Fruit fly (Drosophila melanogaster) Kc167 (cell line): ENCODE measurements around the gene CG3198.

Experiments used
- Myc ChIP-seq: fragments of >200 bp; optimal IDR thresholded peaks from 2 replicates; lab custom pipeline; 2017; ENCODE audit warnings: missing external identifiers
- Sin3A ChIP-seq: fragments of >200 bp; optimal IDR thresholded peaks from 2 replicates; lab custom pipeline; 2018; ENCODE audit warnings: missing external identifiers
- h ChIP-seq: fragments of >200 bp; optimal IDR thresholded peaks from 3 replicates; lab custom pipeline; 2018; ENCODE audit warnings: missing external identifiers
- insv ChIP-seq: fragments of >200 bp; optimal IDR thresholded peaks from 3 replicates; lab custom pipeline; 2018; ENCODE audit warnings: missing external identifiers
- psq ChIP-seq: fragments of >200 bp; optimal IDR thresholded peaks from 2 replicates; lab custom pipeline; 2017; ENCODE audit warnings: missing external identifiers
- ttk ChIP-seq: sonication (Bioruptor generic); optimal IDR thresholded peaks from 2 replicates; lab custom pipeline; 2017; ENCODE audit warnings: missing external identifiers

CG3198 gene

DNA sequence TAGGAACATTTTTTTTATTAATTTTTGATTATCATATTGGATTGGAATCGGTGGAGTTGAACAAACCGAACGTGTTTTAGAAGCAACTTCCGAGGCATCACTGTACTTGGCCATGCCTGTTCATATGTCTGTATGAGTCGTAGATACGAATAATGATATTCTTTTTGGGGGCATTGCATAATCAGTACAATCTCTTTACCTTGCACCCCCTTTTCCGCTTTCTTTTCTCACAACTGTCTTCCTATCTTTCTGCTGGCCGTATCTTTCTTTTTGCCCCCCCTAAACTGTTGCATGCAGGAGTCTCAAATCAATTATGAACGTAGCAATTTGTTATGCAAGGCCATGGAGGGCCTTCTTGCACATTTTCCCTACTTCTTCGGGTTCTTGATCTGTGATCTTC, 32.1 kb upstream of the CG3198 start:
- TF ChIP-seq ttk: no peak
- TF ChIP-seq psq (lab: Kevin White, UChicago): no peak
- no peak for TF ChIP-seq insv (lab: Kevin White, UChicago)
- no peak for TF ChIP-seq Sin3A (lab: Kevin White, UChicago)
- TF ChIP-seq Myc: no peak
- no peak for TF ChIP-seq h (lab: Kevin White, UChicago)

DNA sequence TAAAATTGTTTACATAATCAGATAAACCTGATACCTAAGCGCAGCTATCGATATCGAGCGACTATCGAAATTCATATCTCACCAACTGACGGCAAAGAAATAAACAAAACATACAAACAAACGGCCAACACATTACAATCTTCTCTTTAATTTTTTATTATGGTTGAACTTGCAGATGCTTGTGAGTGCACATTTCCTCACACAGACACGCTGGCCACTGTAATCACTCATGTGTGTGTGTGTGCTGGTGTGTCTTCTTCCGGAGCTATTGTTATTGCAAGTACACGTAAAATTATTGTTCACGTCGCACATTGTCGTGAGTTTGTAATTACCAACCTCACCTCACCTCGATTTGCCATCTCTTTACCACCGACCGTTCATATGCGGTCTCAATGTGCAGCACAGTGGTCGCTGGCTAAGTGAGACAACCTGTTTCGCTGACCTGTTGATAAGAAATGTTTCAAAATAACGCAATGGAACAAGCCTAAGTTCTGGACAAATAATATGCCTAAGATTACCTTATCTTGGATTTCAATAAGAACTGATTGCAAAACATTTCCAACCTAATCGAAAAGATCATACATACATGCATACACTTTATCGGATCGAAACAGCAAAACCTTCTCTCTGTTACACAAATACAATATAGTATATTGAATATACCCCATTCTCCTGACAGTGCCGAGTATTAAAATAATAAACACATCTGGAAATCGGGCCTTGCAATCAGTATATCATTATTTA, 31.5 kb upstream of the CG3198 start:
- TF ChIP-seq psq (lab: Kevin White, UChicago): no peak
- no peak for TF ChIP-seq Myc

DNA sequence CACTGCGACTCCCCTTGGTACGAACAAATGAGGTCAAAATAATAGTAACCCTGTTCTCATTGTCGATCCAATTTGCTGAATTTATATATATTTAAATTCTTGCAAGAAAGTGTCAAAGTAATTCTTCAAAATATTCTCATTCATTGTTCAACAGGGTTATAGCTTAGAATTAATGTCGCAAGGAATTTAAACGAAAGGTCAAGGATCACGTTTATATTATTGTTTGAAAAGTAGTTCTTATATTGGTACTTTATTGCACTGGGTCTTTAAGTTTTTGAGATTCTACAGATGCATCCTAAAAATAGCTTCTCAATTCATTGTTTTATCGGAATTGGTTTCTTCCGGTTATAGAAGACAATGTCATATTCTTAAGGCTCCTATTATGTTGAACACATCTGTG, 30.2 kb upstream of the CG3198 start:
- TF ChIP-seq Sin3A (lab: Kevin White, UChicago) (no peak), ttk (no peak), insv (lab: Kevin White, UChicago) (no peak), Myc (no peak), psq (lab: Kevin White, UChicago) (no peak), h (lab: Kevin White, UChicago) (no peak)

DNA sequence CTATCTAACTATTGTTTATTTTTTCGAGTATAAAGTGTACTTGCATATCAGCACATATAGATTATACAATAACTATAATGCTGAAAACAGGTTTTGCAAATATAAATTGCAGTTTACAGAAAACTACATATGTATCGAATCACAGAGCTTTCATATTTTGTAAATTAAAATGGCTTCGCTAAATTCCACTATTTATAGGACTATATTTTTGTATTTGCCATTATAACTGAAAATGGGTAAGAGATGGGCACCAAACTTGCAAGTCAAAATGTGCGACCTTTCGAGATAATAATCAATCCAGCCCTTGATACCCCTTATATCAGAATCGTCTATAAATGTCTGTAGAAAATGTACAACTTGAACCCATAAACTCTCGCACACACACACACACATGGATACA, 29.5 kb upstream of the CG3198 start:
- TF ChIP-seq insv (lab: Kevin White, UChicago) (no peak), ttk (no peak), psq (lab: Kevin White, UChicago) (no peak), Sin3A (lab: Kevin White, UChicago) (no peak), h (lab: Kevin White, UChicago) (no peak), Myc (no peak)

DNA sequence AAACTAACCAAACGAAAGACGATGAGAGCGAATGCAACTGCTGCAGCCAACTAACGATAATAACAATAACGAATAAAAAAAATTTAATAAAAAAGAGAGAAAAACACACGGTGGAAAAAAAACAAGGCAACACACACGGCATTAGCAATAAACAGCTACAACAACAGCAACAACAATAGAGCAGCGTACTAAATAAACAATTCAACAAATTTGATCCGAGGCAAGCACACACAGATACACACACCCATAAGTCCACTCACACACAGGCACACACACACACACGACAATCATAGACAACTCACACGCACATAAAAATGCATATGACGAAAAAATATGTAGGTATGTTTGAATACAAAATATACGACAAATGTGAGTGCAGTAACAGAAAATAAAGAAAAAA, 28.8 kb upstream of the CG3198 start:
- TF ChIP-seq Myc: no peak
- TF ChIP-seq h (lab: Kevin White, UChicago): no peak
- TF ChIP-seq psq (lab: Kevin White, UChicago): no peak
- TF ChIP-seq ttk: no peak
- TF ChIP-seq insv (lab: Kevin White, UChicago): no peak
- no peak for TF ChIP-seq Sin3A (lab: Kevin White, UChicago)

DNA sequence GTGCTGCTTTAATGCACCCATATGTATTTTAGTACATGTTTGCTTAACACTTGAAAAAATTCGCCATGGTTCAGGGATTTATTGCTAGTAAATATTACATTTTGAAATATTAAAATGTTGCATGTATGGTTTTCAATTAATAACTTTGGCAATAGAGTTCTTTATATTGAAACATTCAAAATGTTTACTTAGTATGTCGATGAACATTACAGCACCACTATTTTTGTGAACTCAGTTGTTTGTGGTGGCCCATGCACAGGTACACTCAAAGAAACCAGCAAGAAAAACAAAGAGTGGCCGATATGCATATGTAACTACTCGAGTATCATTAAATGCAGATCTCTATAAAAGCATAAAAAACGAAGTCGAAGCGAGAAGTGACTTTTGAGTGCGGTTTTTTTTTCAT, 28.3 kb upstream of the CG3198 start:
- no peak for TF ChIP-seq Myc
- no peak for TF ChIP-seq Sin3A (lab: Kevin White, UChicago)
- TF ChIP-seq ttk: no peak
- TF ChIP-seq insv (lab: Kevin White, UChicago): no peak
- no peak for TF ChIP-seq psq (lab: Kevin White, UChicago)
- no peak for TF ChIP-seq h (lab: Kevin White, UChicago)

DNA sequence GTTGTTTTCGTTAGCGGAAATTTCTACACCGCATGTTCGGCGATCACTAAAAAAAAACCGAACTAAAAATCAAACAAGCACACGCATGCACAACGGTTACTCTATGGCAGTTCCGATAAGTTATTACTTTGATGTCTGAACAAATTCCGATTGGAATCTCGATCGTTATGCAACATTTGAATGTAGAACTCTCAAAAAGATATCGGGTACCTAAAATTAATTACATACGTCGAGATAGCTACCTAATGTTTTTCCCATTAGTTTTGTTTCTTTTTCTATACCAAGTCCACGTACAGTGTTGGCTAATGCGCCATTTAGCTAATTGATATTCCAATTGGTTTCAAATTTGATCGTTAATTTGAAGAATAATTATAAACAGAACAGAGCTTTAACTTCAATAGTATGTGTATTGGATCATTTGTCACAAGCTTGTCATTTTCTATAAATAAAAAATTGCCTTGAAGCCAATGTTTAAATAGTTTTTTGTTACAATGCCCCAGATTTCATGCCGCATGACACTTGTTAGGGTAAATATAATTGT, 27.3 kb upstream of the CG3198 start:
- TF ChIP-seq Sin3A (lab: Kevin White, UChicago): no peak
- TF ChIP-seq ttk: no peak
- no peak for TF ChIP-seq psq (lab: Kevin White, UChicago)
- no peak for TF ChIP-seq insv (lab: Kevin White, UChicago)
- TF ChIP-seq Myc: no peak
- no peak for TF ChIP-seq h (lab: Kevin White, UChicago)

DNA sequence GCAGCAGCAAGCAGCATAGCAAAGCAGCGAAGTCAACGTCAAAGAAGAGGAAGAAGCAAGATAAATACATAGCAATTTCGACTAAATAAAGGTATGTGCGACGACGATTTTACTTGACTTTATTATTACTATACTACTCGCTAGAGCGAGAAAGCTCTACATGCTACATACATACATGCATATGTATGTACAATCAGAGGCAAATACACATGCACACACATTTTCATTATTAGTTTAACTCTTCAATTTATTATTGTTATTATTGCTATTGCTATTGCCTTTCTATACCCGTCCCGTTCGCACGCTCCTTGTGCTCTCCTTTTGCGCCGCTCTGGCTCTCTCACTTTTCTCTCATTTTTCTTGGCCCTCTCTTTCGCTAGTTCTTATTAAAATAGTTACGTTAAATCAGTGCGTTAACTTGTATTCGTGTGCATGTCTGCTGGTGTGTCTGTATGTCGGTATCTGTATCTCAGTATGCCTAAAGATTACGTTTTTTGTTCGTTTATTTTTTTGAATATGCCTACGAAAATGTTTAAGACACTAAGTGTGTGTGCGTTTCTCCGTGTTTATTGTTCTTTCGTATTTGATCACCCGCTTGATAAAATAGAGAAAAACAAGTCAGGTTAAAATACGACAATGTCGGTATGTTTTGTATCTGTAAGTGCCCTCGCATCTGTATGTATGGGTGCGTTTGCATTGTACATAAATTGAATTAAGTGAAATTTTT, 26.7 kb upstream of the CG3198 start:
- TF ChIP-seq insv (lab: Kevin White, UChicago) (no peak), Myc (no peak), Sin3A (lab: Kevin White, UChicago) (no peak), psq (lab: Kevin White, UChicago) (no peak), ttk (no peak), h (lab: Kevin White, UChicago) (no peak)

DNA sequence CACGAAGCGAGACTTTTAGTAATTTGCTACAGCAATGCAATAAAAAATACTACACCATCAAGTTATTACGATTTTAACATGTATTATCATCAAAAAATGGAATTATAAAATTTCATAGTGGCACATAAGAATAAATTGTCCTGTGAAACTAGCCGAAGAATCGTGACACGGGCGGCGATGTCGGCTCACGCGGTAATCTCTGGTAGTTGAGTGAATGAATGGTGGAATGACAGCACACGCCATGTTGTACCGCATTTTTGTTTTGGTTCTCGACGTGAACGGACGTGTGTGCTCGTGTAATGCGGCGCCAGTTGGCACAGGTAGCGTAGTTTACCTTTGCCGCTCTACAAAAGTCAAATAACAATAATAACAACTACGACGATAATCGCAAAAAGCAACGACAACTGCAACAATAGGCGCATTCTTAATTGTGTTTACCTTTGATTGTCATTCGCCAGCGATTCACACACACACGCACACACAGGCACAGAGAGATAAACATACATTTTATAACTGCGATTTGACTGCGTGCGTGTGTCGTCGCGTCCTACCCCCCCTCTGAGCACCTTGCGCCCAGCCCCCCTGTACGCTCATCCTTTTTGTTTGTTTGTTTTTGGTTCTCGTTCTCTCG, 25.6 kb upstream of the CG3198 start, which contains the start of gene CG14441:
TSS of gene CG14441 (plus strand) at position 254 of the 631 bp plus-strand sequence.
- TF ChIP-seq Sin3A (lab: Kevin White, UChicago) (no peak), Myc (no peak), psq (lab: Kevin White, UChicago) (no peak), h (lab: Kevin White, UChicago) (no peak), ttk (no peak), insv (lab: Kevin White, UChicago) (no peak)

DNA sequence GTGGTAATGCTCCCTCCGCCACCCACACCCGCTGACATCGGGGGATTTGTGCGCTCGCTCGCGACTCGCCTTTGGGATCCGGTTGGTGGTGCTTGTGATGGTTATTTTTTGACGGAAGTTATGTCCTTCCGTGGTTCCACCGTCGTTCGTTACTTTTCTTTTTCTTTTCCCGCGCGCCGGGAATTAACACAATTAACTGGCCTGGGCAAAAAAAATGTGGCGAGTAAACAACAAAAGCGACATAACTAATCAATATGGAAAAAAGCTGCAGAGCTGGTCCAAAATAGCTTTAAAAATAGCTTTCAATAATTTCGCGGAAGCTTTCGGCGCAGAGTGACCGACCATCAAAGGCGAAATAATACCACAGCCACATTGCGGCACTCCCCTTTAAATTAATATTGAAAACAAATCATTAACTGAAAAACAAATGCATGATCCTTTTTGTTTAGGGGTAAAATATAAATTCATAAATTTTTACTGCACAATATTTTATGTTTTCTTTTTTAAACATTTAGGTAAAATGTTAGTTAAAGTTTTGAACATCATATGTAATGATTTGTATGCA, 24.6 kb upstream of the CG3198 start, which contains the start of gene CG14440:
TSS of gene CG14440 (minus strand) at position 320 of the 565 bp plus-strand sequence.
- TF ChIP-seq Sin3A (lab: Kevin White, UChicago) (no peak), psq (lab: Kevin White, UChicago) (no peak), ttk (no peak), insv (lab: Kevin White, UChicago) (no peak), Myc (no peak)

DNA sequence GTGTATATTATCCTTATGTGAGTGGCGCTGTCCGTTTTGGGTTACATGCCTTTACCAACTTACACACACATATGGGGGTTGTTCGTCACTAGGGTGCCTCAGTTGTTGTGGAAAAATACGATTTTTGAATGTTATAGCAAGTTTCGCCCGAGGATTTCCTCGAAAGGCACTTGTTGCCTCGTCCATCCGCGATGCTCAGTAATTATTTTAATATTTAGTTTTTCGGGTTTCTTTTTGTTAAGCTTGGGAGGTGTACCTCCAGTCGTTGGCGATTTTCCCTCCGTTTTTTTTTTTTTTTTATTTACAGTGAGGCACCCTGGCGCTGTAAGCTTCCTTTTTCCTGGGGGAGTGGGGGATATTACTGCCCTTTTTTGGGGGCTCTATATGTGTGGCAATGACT, 22.7 kb upstream of the CG3198 start:
- no peak for TF ChIP-seq Sin3A (lab: Kevin White, UChicago)
- TF ChIP-seq Myc: no peak
- no peak for TF ChIP-seq ttk
- no peak for TF ChIP-seq h (lab: Kevin White, UChicago)
- no peak for TF ChIP-seq psq (lab: Kevin White, UChicago)
- TF ChIP-seq insv (lab: Kevin White, UChicago): no peak
